Worm (Caenorhabditis elegans): Measurements from ENCODE around the gene ZK616.5.
A peak's percentile ranks its signal among the peaks of the same experiment; 100 is the strongest.

The ZK616.5 gene

DNA sequence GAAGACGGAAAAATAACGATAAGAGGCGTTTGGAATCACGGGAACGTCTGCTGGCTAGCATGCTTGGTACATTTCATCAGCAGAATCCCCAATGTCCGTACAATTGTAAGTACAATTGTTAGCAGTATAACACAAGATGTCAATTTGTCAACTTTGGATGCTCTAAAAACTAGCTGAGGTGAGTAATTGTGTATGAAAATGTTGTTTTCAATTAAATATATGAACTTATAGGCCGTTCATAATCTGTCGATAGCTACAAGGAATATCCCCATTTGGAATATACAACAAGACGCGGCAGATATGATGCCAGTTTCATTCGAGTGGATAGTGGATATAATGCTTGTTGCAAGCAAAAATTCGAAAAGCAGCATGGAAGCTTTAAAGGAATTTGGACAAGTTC lies 6.7 kb upstream of the ZK616.5 start, which contains the start of gene F41H10.12:
Gene F41H10.12 (plus strand): TSS at position 301 of the 400 bp plus-strand sequence.
- TF ChIP-seq F44E2.7 (GFP tag; IDR thresholded peaks at IDR 0.05) (no peak), lin-38 (GFP tag; IDR thresholded peaks at IDR 0.05) (no peak), lsy-2 (tag; optimal IDR thresholded peaks at IDR 0.05) (no peak), hlh-11 (tag; optimal IDR thresholded peaks at IDR 0.05) (no peak), zag-1 (tag; optimal IDR thresholded peaks at IDR 0.05) (no peak), nhr-237 (tag; optimal IDR thresholded peaks at IDR 0.05) (no peak), skn-1 (tag; optimal IDR thresholded peaks at IDR 0.05) (no peak), Y105C5A.15 (GFP tag; IDR thresholded peaks at IDR 0.05) (no peak), F10B5.3 (tag; optimal IDR thresholded peaks at IDR 0.05) (no peak)

DNA sequence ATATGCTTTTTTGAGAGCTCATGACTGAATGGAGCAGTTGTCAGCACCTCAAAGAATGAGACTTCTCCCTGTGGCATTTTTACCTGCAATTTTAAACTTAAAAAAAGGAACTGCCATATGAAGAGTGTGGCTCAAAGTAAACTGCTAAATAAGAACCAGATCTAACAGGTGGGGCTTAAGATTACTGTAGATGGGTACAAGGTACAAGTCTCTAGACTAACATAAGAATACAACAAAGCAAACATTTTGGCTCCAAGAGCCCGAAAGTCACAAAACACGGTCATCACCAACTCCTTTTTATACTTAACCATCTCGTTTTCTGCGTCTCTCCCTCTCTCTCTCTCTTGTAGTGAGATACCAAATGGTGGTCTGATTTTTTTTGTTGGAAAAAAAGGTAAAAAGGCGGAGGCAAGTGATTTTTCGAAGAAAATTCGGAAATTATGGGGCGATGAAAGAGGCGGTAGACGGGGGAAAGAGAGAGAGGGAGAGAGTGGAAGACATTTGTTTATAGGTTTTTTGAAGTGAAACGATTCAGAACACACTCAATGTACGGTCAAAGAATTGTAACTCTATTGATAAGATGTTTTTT lies 3.2 kb upstream of the ZK616.5 start, which contains the start of gene elo-6:
Gene elo-6 (minus strand): TSS at position 83 of the 589 bp plus-strand sequence.
- TF ChIP-seq mes-2 (tag; optimal IDR thresholded peaks at IDR 0.05; ENCODE audit: poor library complexity, severe bottlenecking) (peak; percentile 15), lin-1 (GFP tag; IDR thresholded peaks at IDR 0.05) (peak; percentile 58; the same call in 1 of the 2 replicates), D1046.2 (GFP tag; IDR thresholded peaks at IDR 0.05) (no peak), nhr-77 (tag; optimal IDR thresholded peaks at IDR 0.05) (peak; percentile 68), nhr-48 (tag; optimal IDR thresholded peaks at IDR 0.05) (peak; percentile 12), hlh-11 (tag; optimal IDR thresholded peaks at IDR 0.05) (peak; percentile 79), dmd-8 (GFP tag; IDR thresholded peaks at IDR 0.05) (no peak), vab-7 (GFP tag; IDR thresholded peaks at IDR 0.05) (no peak), madf-9 (GFP tag; conservative IDR thresholded peaks at IDR 0.05) (0 out of 2 replicates have a peak, but pooled peaks have one; percentile 20), madf-5 (GFP tag; IDR thresholded peaks at IDR 0.05) (no peak), dve-1 (tag; optimal IDR thresholded peaks at IDR 0.05; ENCODE audit: insufficient read depth) (peak; percentile 75), nhr-10 (tag; optimal IDR thresholded peaks at IDR 0.05) (peak; percentile 71), mep-1 (tag; optimal IDR thresholded peaks at IDR 0.05) (peak; percentile 63), egl-27 (tag; optimal IDR thresholded peaks at IDR 0.05) (no peak), pqm-1 (tag; optimal IDR thresholded peaks at IDR 0.05) (peak; percentile 66), dmd-6 (GFP tag; IDR thresholded peaks at IDR 0.05) (peak; percentile 67), nhr-111 (GFP tag; optimal IDR thresholded peaks at IDR 0.05) (no peak), ztf-7 (tag; optimal IDR thresholded peaks at IDR 0.05) (no peak), ama-1 (optimal IDR thresholded peaks at IDR 0.05) (peak; percentile 73), php-3 (GFP tag; IDR thresholded peaks at IDR 0.05) (peak; percentile 90), lsy-2 (tag; optimal IDR thresholded peaks at IDR 0.05) (peak in 1 of 2 experiments; percentile 45), ceh-44 (GFP tag; IDR thresholded peaks at IDR 0.05) (no peak), hlh-30 (tag; optimal IDR thresholded peaks at IDR 0.05; ENCODE audit: insufficient read depth) (peak; percentile 4), zag-1 (tag; optimal IDR thresholded peaks at IDR 0.05) (no peak), nhr-102 (tag; optimal IDR thresholded peaks at IDR 0.05) (peak; percentile 46), nhr-28 (tag; optimal IDR thresholded peaks at IDR 0.05) (peak; percentile 93), ztf-11 (tag; optimal IDR thresholded peaks at IDR 0.05) (no peak), lin-38 (GFP tag; IDR thresholded peaks at IDR 0.05) (0 out of 2 replicates have a peak, but pooled peaks have one; percentile 10), tra-1 (GFP tag; IDR thresholded peaks at IDR 0.05) (0 out of 2 replicates have a peak, but pooled peaks have one; percentile 7), snpc-4 (tag; optimal IDR thresholded peaks at IDR 0.05) (no peak), T26A8.4 (GFP tag; IDR thresholded peaks at IDR 0.05) (no peak), daf-16 (GFP tag; optimal IDR thresholded peaks at IDR 0.05) (peak in 1 of 2 experiments; percentile 59), daf-16 (tag; optimal IDR thresholded peaks at IDR 0.05) (peak; percentile 88), daf-19 (GFP tag; conservative IDR thresholded peaks at IDR 0.05) (no peak)

DNA sequence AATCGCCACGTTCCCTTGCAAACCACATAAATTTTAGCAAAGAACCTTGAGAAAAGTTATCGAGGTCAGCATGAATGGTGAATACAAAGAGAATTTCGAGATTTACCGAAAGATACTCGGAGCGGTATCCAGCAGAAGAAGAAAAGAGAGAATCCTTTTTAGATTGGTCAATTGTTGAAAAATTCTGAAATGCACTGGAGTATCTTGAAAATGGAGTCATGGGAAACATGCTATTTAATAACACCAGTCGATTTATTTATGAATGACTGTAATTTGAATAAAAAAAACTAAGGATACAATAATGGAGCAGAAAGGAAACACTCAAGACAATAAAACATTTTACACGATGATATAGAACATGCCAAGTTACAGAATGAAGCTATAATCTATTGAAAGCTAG lies 1.8 kb upstream of the ZK616.5 start:
- no peak for TF ChIP-seq zip-11 (GFP tag; IDR thresholded peaks at IDR 0.05)
- TF ChIP-seq F49E8.2 (tag; optimal IDR thresholded peaks at IDR 0.05; ENCODE audit: borderline replicate concordance): peak; percentile 56
- TF ChIP-seq aha-1 (tag): peak; percentile 85
- TF ChIP-seq madf-5 (GFP tag; IDR thresholded peaks at IDR 0.05): 0 out of 4 replicates have a peak, but pooled peaks of 1 of the 2 experiments have one; percentile 26
- TF ChIP-seq Y48G9A.11 (GFP tag; IDR thresholded peaks at IDR 0.05): peak; percentile 42; the same call in 1 of the 2 replicates
- TF ChIP-seq snpc-1.2 (GFP tag; IDR thresholded peaks at IDR 0.05): peak; percentile 84
- no peak for TF ChIP-seq pha-4 (GFP tag; IDR thresholded peaks at IDR 0.05)
- TF ChIP-seq pha-4 (tag; optimal IDR thresholded peaks at IDR 0.05): no peak
- TF ChIP-seq lin-38 (GFP tag; IDR thresholded peaks at IDR 0.05): 0 out of 2 replicates have a peak, but pooled peaks have one; percentile 22
- TF ChIP-seq Y75B8A.6 (GFP tag; IDR thresholded peaks at IDR 0.05): no peak
